Worm (Caenorhabditis elegans) whole organism, L4 larva: Measurements from ENCODE around the gene swd-2.1.

Experiments used
- D1046.2 ChIP-seq: fragments of 200-800 bp; sonication (Bioruptor generic); IDR thresholded peaks from 2 replicates; pipeline ENCODE4 v1.3.6; 2022; ENCODE audit warnings: missing genetic modification characterization, missing compliant biosample characterization
- F37D6.2 ChIP-seq: sonication (generic microtip); optimal IDR thresholded peaks from 2 replicates; lab custom pipeline; 2016; ENCODE audit warnings: mild to moderate bottlenecking, missing genetic modification characterization, missing compliant biosample characterization
- T26A8.4 ChIP-seq: fragments of 200-800 bp; sonication (Bioruptor generic); IDR thresholded peaks from 2 replicates; pipeline ENCODE4 v1.3.6; 2022; ENCODE audit warnings: missing genetic modification characterization, missing compliant biosample characterization
- Y105C5A.15 ChIP-seq: fragments of 200-800 bp; sonication (Bioruptor generic); IDR thresholded peaks from 2 replicates; pipeline ENCODE4 v1.3.6; 2022; ENCODE audit warnings: missing genetic modification characterization, missing compliant biosample characterization
- ZK337.2 ChIP-seq: fragments of 200-800 bp; sonication (Bioruptor generic); IDR thresholded peaks from 2 replicates; pipeline ENCODE4 v1.3.6; 2022; ENCODE audit warnings: missing genetic modification reagents, missing genetic modification characterization, missing compliant biosample characterization
- arid-1 ChIP-seq: fragments of 200-800 bp; sonication (Bioruptor generic); conservative IDR thresholded peaks from 2 replicates; pipeline ENCODE4 v1.3.6; 2022; ENCODE audit warnings: missing genetic modification reagents, missing genetic modification characterization, missing compliant biosample characterization
- attf-4 ChIP-seq: sonication (generic microtip); optimal IDR thresholded peaks from 3 replicates; lab custom pipeline; 2017; ENCODE audit warnings: missing biosample characterization, missing genetic modification characterization
- ceh-20 ChIP-seq: fragments of 200-800 bp; sonication (Bioruptor generic); IDR thresholded peaks from 2 replicates; pipeline ENCODE4 v1.3.6; 2022; ENCODE audit warnings: missing genetic modification reagents, missing genetic modification characterization, missing compliant biosample characterization
- ceh-28 ChIP-seq: fragments of 150-350 bp; optimal IDR thresholded peaks from 2 replicates; lab custom pipeline; 2014; ENCODE audit warnings: missing biosample characterization, missing genetic modification reagents, missing genetic modification characterization
- ceh-32 ChIP-seq: sonication (generic microtip); optimal IDR thresholded peaks from 2 replicates; lab custom pipeline; 2016; ENCODE audit warnings: mild to moderate bottlenecking, missing genetic modification characterization, missing compliant biosample characterization; ENCODE audit not compliant: poor library complexity
- ceh-62 ChIP-seq: sonication (generic microtip); optimal IDR thresholded peaks from 2 replicates; lab custom pipeline; 2017; ENCODE audit warnings: missing biosample characterization, missing genetic modification characterization
- cey-2 ChIP-seq: sonication (generic microtip); optimal IDR thresholded peaks from 3 replicates; lab custom pipeline; 2017; ENCODE audit warnings: missing genetic modification characterization, mild to moderate bottlenecking, missing compliant biosample characterization, antibody characterized with exemption, borderline replicate concordance; ENCODE audit not compliant: insufficient read depth
- daf-12 ChIP-seq: fragments of 150-350 bp; optimal IDR thresholded peaks from 2 replicates; lab custom pipeline; 2014; ENCODE audit warnings: missing biosample characterization, missing genetic modification reagents, missing genetic modification characterization
- daf-16 ChIP-seq, 3 experiments: sonication (generic microtip); optimal IDR thresholded peaks; 2 replicates each; lab custom pipeline; 2016 to 2017; ENCODE audit warnings: missing genetic modification characterization in 3 of 3, missing genetic modification reagents in 3 of 3, mild to moderate bottlenecking in 2 of 3, missing compliant biosample characterization in 2 of 3, missing biosample characterization in 1 of 3, moderate library complexity in 1 of 3
- daf-8 ChIP-seq: fragments of 200-800 bp; sonication (Bioruptor generic); IDR thresholded peaks from 2 replicates; pipeline ENCODE4 v1.3.6; 2022; ENCODE audit warnings: missing genetic modification characterization, missing compliant biosample characterization
- dmd-6 ChIP-seq: fragments of 200-800 bp; sonication (Bioruptor generic); IDR thresholded peaks from 2 replicates; pipeline ENCODE4 v1.3.6; 2022; ENCODE audit warnings: missing genetic modification reagents, missing genetic modification characterization, missing compliant biosample characterization
- dmd-9 ChIP-seq: fragments of 200-800 bp; sonication (Bioruptor generic); IDR thresholded peaks from 2 replicates; pipeline ENCODE4 v1.3.6; 2022; ENCODE audit warnings: missing genetic modification reagents, missing genetic modification characterization, missing compliant biosample characterization
- dpl-1 ChIP-seq: fragments of 150-350 bp; optimal IDR thresholded peaks from 2 replicates; lab custom pipeline; 2014; ENCODE audit warnings: missing biosample characterization, missing genetic modification reagents, missing genetic modification characterization
- duxl-1 ChIP-seq: sonication (generic microtip); optimal IDR thresholded peaks from 2 replicates; lab custom pipeline; 2016; ENCODE audit warnings: mild to moderate bottlenecking, missing genetic modification characterization, moderate library complexity, missing compliant biosample characterization; ENCODE audit not compliant: poor library complexity
- dve-1 ChIP-seq: sonication (generic microtip); optimal IDR thresholded peaks from 2 replicates; lab custom pipeline; 2017; ENCODE audit warnings: antibody characterized with exemption, mild to moderate bottlenecking, missing genetic modification characterization, missing compliant biosample characterization; ENCODE audit not compliant: insufficient read depth
- egl-27 ChIP-seq: sonication (generic microtip); optimal IDR thresholded peaks from 3 replicates; lab custom pipeline; 2017; ENCODE audit warnings: missing biosample characterization, missing genetic modification reagents, missing genetic modification characterization
- fos-1 ChIP-seq: fragments of 150-350 bp; optimal IDR thresholded peaks from 2 replicates; lab custom pipeline; 2014; ENCODE audit warnings: missing biosample characterization, missing genetic modification characterization
- gei-8 ChIP-seq: fragments of 200-800 bp; sonication (Bioruptor generic); optimal IDR thresholded peaks from 2 replicates; lab custom pipeline; 2018; ENCODE audit warnings: mild to moderate bottlenecking, missing genetic modification characterization, missing compliant biosample characterization
- hif-1 ChIP-seq, 2 experiments: sonication (generic microtip); optimal IDR thresholded peaks; 2 replicates each; lab custom pipeline; 2016 to 2017; ENCODE audit warnings: missing compliant biosample characterization in 2 of 2, missing genetic modification characterization in 2 of 2, missing genetic modification reagents in 2 of 2, missing genotype in 2 of 2, mild to moderate bottlenecking in 1 of 2
- hlh-30 ChIP-seq: sonication (generic microtip); optimal IDR thresholded peaks from 2 replicates; lab custom pipeline; 2017; ENCODE audit warnings: antibody characterized with exemption, mild to moderate bottlenecking, missing genetic modification characterization, missing compliant biosample characterization; ENCODE audit not compliant: insufficient read depth
- lim-7 ChIP-seq: fragments of 200-800 bp; sonication (Bioruptor generic); IDR thresholded peaks from 2 replicates; pipeline ENCODE4 v1.3.6; 2022; ENCODE audit warnings: missing genetic modification characterization, missing compliant biosample characterization
- lin-1 ChIP-seq: fragments of 200-800 bp; sonication (Bioruptor generic); IDR thresholded peaks from 2 replicates; pipeline ENCODE4 v1.3.6; 2022; ENCODE audit warnings: missing genetic modification reagents, missing genetic modification characterization, missing compliant biosample characterization
- lin-13 ChIP-seq: fragments of 150-350 bp; optimal IDR thresholded peaks from 2 replicates; lab custom pipeline; 2014; ENCODE audit warnings: missing biosample characterization, missing genetic modification reagents, missing genetic modification characterization
- lin-15B ChIP-seq: fragments of 150-350 bp; sonication (generic microtip); optimal IDR thresholded peaks from 3 replicates; lab custom pipeline; 2014; ENCODE audit warnings: missing biosample characterization, missing genetic modification characterization
- lin-29 ChIP-seq: fragments of 200-800 bp; sonication (Bioruptor generic); IDR thresholded peaks from 2 replicates; pipeline ENCODE4 v1.3.6; 2022; ENCODE audit warnings: missing genetic modification reagents, missing genetic modification characterization, missing compliant biosample characterization
- lir-3 ChIP-seq: sonication (generic microtip); optimal IDR thresholded peaks from 2 replicates; lab custom pipeline; 2016; ENCODE audit warnings: mild to moderate bottlenecking, missing genetic modification characterization, missing compliant biosample characterization
- mes-2 ChIP-seq: sonication (generic microtip); optimal IDR thresholded peaks from 2 replicates; lab custom pipeline; 2016; ENCODE audit warnings: missing genotype, mild to moderate bottlenecking, missing genetic modification characterization, missing compliant biosample characterization; ENCODE audit not compliant: poor library complexity, severe bottlenecking
- nhr-10 ChIP-seq: fragments of 150-350 bp; optimal IDR thresholded peaks from 2 replicates; lab custom pipeline; 2014; ENCODE audit warnings: missing biosample characterization, missing genetic modification characterization
- nhr-102 ChIP-seq: sonication (generic microtip); optimal IDR thresholded peaks from 2 replicates; lab custom pipeline; 2016; ENCODE audit warnings: mild to moderate bottlenecking, missing genetic modification characterization, moderate library complexity, missing compliant biosample characterization
- nhr-11 ChIP-seq: fragments of 150-350 bp; optimal IDR thresholded peaks from 2 replicates; lab custom pipeline; 2014; ENCODE audit warnings: missing biosample characterization, missing genetic modification characterization
- nhr-237 ChIP-seq: sonication (generic microtip); optimal IDR thresholded peaks from 2 replicates; lab custom pipeline; 2017; ENCODE audit warnings: missing biosample characterization, missing genetic modification characterization
- nhr-25 ChIP-seq: sonication (generic microtip); optimal IDR thresholded peaks from 2 replicates; lab custom pipeline; 2017; ENCODE audit warnings: missing genetic modification characterization, mild to moderate bottlenecking, missing compliant biosample characterization, antibody characterized with exemption, moderate library complexity, borderline replicate concordance; ENCODE audit not compliant: insufficient read depth
- nhr-41 ChIP-seq: fragments of 200-800 bp; sonication (Bioruptor generic); IDR thresholded peaks from 2 replicates; pipeline ENCODE4 v1.3.6; 2022; ENCODE audit warnings: missing genetic modification reagents, missing genetic modification characterization, missing compliant biosample characterization
- nhr-6 ChIP-seq: fragments of 150-350 bp; optimal IDR thresholded peaks from 2 replicates; lab custom pipeline; 2014; ENCODE audit warnings: missing biosample characterization, missing genetic modification characterization
- nhr-77 ChIP-seq: fragments of 150-350 bp; optimal IDR thresholded peaks from 2 replicates; lab custom pipeline; 2014; ENCODE audit warnings: missing biosample characterization, missing genetic modification characterization
- pha-4 ChIP-seq, 2 experiments: fragments of 150-350 bp in 1 of 2; fragments of 200-800 bp in 1 of 2; sonication (Bioruptor generic) in 1 of 2; IDR thresholded peaks in 1 of 2; optimal IDR thresholded peaks in 1 of 2; 2 replicates each; pipeline versions ENCODE4 v1.3.6 to Lab custom; 2014 to 2022; ENCODE audit warnings: missing genetic modification characterization in 2 of 2, missing genetic modification reagents in 2 of 2, missing biosample characterization in 1 of 2, missing compliant biosample characterization in 1 of 2
- rbr-2 ChIP-seq: sonication (generic microtip); optimal IDR thresholded peaks from 2 replicates; lab custom pipeline; 2016; ENCODE audit warnings: missing genotype, missing genetic modification characterization, missing compliant biosample characterization
- sdz-12 ChIP-seq: fragments of 200-800 bp; sonication (Bioruptor generic); optimal IDR thresholded peaks from 2 replicates; lab custom pipeline; 2018; ENCODE audit warnings: mild to moderate bottlenecking, missing genetic modification characterization, missing compliant biosample characterization
- tra-1 ChIP-seq: fragments of 200-800 bp; sonication (Bioruptor generic); IDR thresholded peaks from 2 replicates; pipeline ENCODE4 v1.3.6; 2022; ENCODE audit warnings: missing genetic modification reagents, missing genetic modification characterization, missing compliant biosample characterization
- unc-130 ChIP-seq: sonication (generic microtip); optimal IDR thresholded peaks from 2 replicates; lab custom pipeline; 2016; ENCODE audit warnings: missing genetic modification reagents, missing genetic modification characterization, missing compliant biosample characterization
- unc-62 ChIP-seq, 3 experiments: fragments of 150-350 bp in 1 of 3; sonication (generic microtip); optimal IDR thresholded peaks in 2 of 3; peaks in 1 of 3; 1 replicate in 1 of 3; 2 replicates in 2 of 3; lab custom pipeline; 2014 to 2017; ENCODE audit warnings: missing biosample characterization in 3 of 3, missing genetic modification characterization in 3 of 3, missing genetic modification reagents in 3 of 3, missing genotype in 1 of 3
- zag-1 ChIP-seq: fragments of 150-350 bp; optimal IDR thresholded peaks from 2 replicates; lab custom pipeline; 2014; ENCODE audit warnings: missing biosample characterization, missing genetic modification characterization
- zip-11 ChIP-seq: fragments of 200-800 bp; sonication (Bioruptor generic); IDR thresholded peaks from 2 replicates; pipeline ENCODE4 v1.3.6; 2022; ENCODE audit warnings: missing genetic modification characterization, missing compliant biosample characterization

Gene swd-2.1

DNA sequence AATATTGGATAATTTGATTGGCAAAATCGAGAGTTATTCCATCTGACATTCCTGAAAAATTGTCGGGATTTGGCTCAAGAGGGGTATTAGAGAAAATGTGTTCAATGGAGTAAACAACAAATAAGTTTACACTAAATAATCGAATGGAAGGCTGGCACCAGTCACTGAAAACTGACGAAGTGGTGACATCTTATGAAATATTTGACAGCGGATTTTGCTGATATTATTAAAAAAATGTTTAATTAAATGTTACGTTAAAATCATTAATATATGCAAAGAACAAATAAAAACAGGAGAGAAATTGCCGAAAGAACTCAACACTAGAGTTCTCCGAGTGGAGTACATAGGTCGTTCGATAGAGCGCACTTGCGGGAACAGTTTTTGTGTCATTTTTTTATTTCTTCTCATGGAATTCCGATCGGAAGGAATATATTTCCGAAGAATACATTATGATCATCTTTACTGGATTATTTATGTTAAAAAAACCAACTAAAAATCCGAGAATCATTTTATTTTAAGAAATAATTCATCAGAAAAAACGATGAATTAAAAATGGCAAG, 9.8 kb downstream of the swd-2.1 start, which contains the start of gene tag-322 (continued):
- no peak for TF ChIP-seq ceh-32
- no peak for TF ChIP-seq lin-15B
- peak; percentile 25; the same call in 1 of the 2 replicates for TF ChIP-seq dmd-6 (GFP tag; lab: Robert Waterston, UW)
- no peak for TF ChIP-seq nhr-41 (GFP tag; lab: Robert Waterston, UW)
- TF ChIP-seq F37D6.2 = peak; percentile 16
- TF ChIP-seq ceh-20 = no peak
- no peak for TF ChIP-seq daf-8
- no peak for TF ChIP-seq fos-1
- no peak for TF ChIP-seq dmd-9
- peak; percentile 84 for TF ChIP-seq mes-2 (tag; lab: Kevin White, UChicago)
- TF ChIP-seq lir-3 (tag; lab: Kevin White, UChicago) = no peak
- TF ChIP-seq T26A8.4 = no peak
- TF ChIP-seq egl-27 (tag; lab: Kevin White, UChicago) = no peak
- TF ChIP-seq hlh-30 (tag; lab: Kevin White, UChicago) = peak; percentile 54
- no peak for TF ChIP-seq nhr-25 (tag; lab: Kevin White, UChicago)
- no peak for TF ChIP-seq sdz-12 (GFP tag; lab: Kevin White, UChicago)
- TF ChIP-seq Y105C5A.15 = no peak
- peak; percentile 42 for TF ChIP-seq nhr-102 (tag; lab: Kevin White, UChicago)
- no peak for TF ChIP-seq nhr-11 (tag; lab: Kevin White, UChicago)
- TF ChIP-seq tra-1 (GFP tag; lab: Robert Waterston, UW) = no peak
- no peak for TF ChIP-seq zag-1
- TF ChIP-seq gei-8 (GFP tag; lab: Kevin White, UChicago) = no peak
- TF ChIP-seq lin-1 (GFP tag; lab: Robert Waterston, UW) = no peak
- no peak for TF ChIP-seq lin-29 (GFP tag; lab: Robert Waterston, UW)
- peak in 1 of 2 experiments; percentile 32 for TF ChIP-seq daf-16 (GFP tag; optimal IDR thresholded peaks at IDR 0.05; lab: Kevin White, UChicago)
- TF ChIP-seq daf-16 (tag; optimal IDR thresholded peaks at IDR 0.05; lab: Kevin White, UChicago) = peak; percentile 45
- peak; percentile 42 for TF ChIP-seq nhr-77 (tag; lab: Kevin White, UChicago)
- TF ChIP-seq unc-130 (GFP tag; lab: Kevin White, UChicago) = no peak
- no peak for TF ChIP-seq cey-2 (tag; lab: Kevin White, UChicago)
- TF ChIP-seq lim-7 (GFP tag; lab: Robert Waterston, UW) = no peak
- TF ChIP-seq daf-12 (tag; lab: Kevin White, UChicago) = no peak
- no peak for TF ChIP-seq unc-62 (GFP tag; optimal IDR thresholded peaks at IDR 0.05 in 1 of 2; lab: Kevin White, UChicago)
- TF ChIP-seq unc-62 (tag; optimal IDR thresholded peaks at IDR 0.05; lab: Kevin White, UChicago) = no peak
- no peak for TF ChIP-seq duxl-1 (tag; lab: Kevin White, UChicago)
- TF ChIP-seq D1046.2 (GFP tag; lab: Robert Waterston, UW) = no peak
- TF ChIP-seq ceh-28 (tag; lab: Kevin White, UChicago) = no peak
- peak; percentile 70 for TF ChIP-seq dve-1 (tag; lab: Kevin White, UChicago)
- TF ChIP-seq zip-11 (GFP tag; lab: Robert Waterston, UW) = no peak
- TF ChIP-seq ceh-62 (tag; lab: Kevin White, UChicago) = no peak
- TF ChIP-seq arid-1 (GFP tag; lab: Robert Waterston, UW) = 0 out of 2 replicates have a peak, but pooled peaks have one; percentile 32
- TF ChIP-seq nhr-6 (tag; lab: Kevin White, UChicago) = peak; percentile 31
- TF ChIP-seq hif-1 (tag; optimal IDR thresholded peaks at IDR 0.05; lab: Kevin White, UChicago) = peak in 1 of 2 experiments; percentile 4
- no peak for TF ChIP-seq pha-4 (GFP tag; IDR thresholded peaks at IDR 0.05; lab: Robert Waterston, UW)
- TF ChIP-seq pha-4 (tag; optimal IDR thresholded peaks at IDR 0.05; lab: Kevin White, UChicago) = peak; percentile 18
- no peak for TF ChIP-seq nhr-10 (tag; lab: Kevin White, UChicago)
- peak; percentile 21 for TF ChIP-seq lin-13
- no peak for TF ChIP-seq ZK337.2 (GFP tag; lab: Robert Waterston, UW)
- peak; percentile 71 for TF ChIP-seq dpl-1 (GFP tag; lab: Kevin White, UChicago)
- TF ChIP-seq attf-4 (tag; lab: Kevin White, UChicago) = no peak
- TF ChIP-seq nhr-237 (tag; lab: Kevin White, UChicago) = no peak
- peak; percentile 62 for TF ChIP-seq rbr-2
